Worm (Caenorhabditis elegans): ENCODE results near the gene srh-131.

DNA sequence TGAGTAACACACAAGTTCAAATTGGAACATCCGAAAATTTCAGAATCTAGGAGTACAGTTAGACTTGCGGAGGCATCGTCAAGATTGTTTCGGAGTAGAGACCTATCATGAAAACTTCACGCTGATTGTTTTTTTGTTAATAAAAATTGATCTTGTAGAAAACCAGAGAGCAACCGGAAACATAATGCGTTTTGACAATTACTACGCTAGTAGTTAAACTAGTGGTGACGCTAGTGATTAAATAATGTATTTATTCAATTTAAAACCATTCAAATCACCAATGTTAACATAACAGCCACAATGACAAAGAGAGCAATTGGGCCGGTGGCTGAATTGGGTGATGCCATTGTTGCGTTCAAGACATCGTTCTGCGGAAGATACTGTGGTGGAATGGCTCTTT, 14.4 kb downstream of the srh-131 start, which contains the start of gene F49H6.17:
- no peak for TF ChIP-seq dao-5 (tag; optimal IDR thresholded peaks at IDR 0.05)
- no peak for TF ChIP-seq him-1 (tag; optimal IDR thresholded peaks at IDR 0.05)
- TF ChIP-seq W03F9.2 (tag; optimal IDR thresholded peaks at IDR 0.05), result no peak

All from whole organism, L4/young adult.